Fruit fly (Drosophila melanogaster) whole organism, embryonic: ENCODE results near the gene IntS4.
A peak's percentile ranks its signal among the peaks of the same experiment; 100 is the strongest.

Experiments
- Abd-B ChIP-seq: fragments of 200-800 bp; sonication (Bioruptor generic); optimal IDR thresholded peaks from 2 replicates; lab custom pipeline; 2018; ENCODE audit warnings: missing biosample characterization, mild to moderate bottlenecking, missing genetic modification characterization, moderate library complexity
- Blimp-1 ChIP-seq: fragments of 200-800 bp; sonication (Bioruptor generic); optimal IDR thresholded peaks from 3 replicates; lab custom pipeline; 2018; ENCODE audit warnings: missing biosample characterization, missing genetic modification characterization, mild to moderate bottlenecking, moderate library complexity, missing genetic modification reagents
- CG10462 ChIP-seq: fragments of 200-800 bp; sonication (Bioruptor generic); optimal IDR thresholded peaks from 2 replicates; lab custom pipeline; 2016; ENCODE audit warnings: missing biosample characterization, missing genetic modification characterization
- CG12155 ChIP-seq: fragments of 200-800 bp; sonication (Bioruptor generic); optimal IDR thresholded peaks from 3 replicates; lab custom pipeline; 2016; ENCODE audit warnings: missing biosample characterization, missing genetic modification characterization
- CG12942 ChIP-seq: fragments of 200-800 bp; sonication (Bioruptor generic); optimal IDR thresholded peaks from 3 replicates; lab custom pipeline; 2016; ENCODE audit warnings: missing biosample characterization, missing genetic modification characterization
- CG15269 ChIP-seq: fragments of 200-800 bp; sonication (Bioruptor generic); optimal IDR thresholded peaks from 2 replicates; lab custom pipeline; 2018; ENCODE audit warnings: missing biosample characterization, mild to moderate bottlenecking, missing genetic modification characterization, moderate library complexity
- CG15514 ChIP-seq: fragments of 200-800 bp; sonication (Bioruptor generic); optimal IDR thresholded peaks from 3 replicates; lab custom pipeline; 2017; ENCODE audit warnings: missing biosample characterization, missing genetic modification characterization, mild to moderate bottlenecking, moderate library complexity, missing genetic modification reagents
- CG18262 ChIP-seq: fragments of 200-800 bp; optimal IDR thresholded peaks from 3 replicates; lab custom pipeline; 2019; ENCODE audit warnings: missing biosample characterization, mild to moderate bottlenecking, missing genetic modification characterization, moderate library complexity
- CG18599 ChIP-seq: fragments of 200-800 bp; sonication (Bioruptor generic); optimal IDR thresholded peaks from 3 replicates; lab custom pipeline; 2017; ENCODE audit warnings: missing biosample characterization, missing genetic modification characterization, mild to moderate bottlenecking, moderate library complexity, missing genetic modification reagents
- CG18764 ChIP-seq: fragments of 200-800 bp; sonication (Bioruptor generic); optimal IDR thresholded peaks from 3 replicates; lab custom pipeline; 2016; ENCODE audit warnings: missing biosample characterization, missing genetic modification characterization
- CG31441 ChIP-seq: fragments of 200-800 bp; sonication (Bioruptor generic); IDR thresholded peaks from 2 replicates; pipeline ENCODE4 v1.3.6; 2022; ENCODE audit warnings: missing biosample characterization, missing genetic modification characterization
- CG3281 ChIP-seq: fragments of 200-800 bp; sonication (Bioruptor generic); optimal IDR thresholded peaks from 3 replicates; lab custom pipeline; 2017; ENCODE audit warnings: missing biosample characterization, mild to moderate bottlenecking, missing genetic modification characterization
- CG4424 ChIP-seq: fragments of 200-800 bp; sonication (Bioruptor generic); optimal IDR thresholded peaks from 3 replicates; lab custom pipeline; 2016; ENCODE audit warnings: missing biosample characterization, missing genetic modification characterization
- CG4820 ChIP-seq: fragments of 200-800 bp; sonication (Bioruptor generic); optimal IDR thresholded peaks from 3 replicates; lab custom pipeline; 2016; ENCODE audit warnings: missing biosample characterization, missing genetic modification characterization
- CG5953 ChIP-seq: fragments of 200-800 bp; sonication (Bioruptor generic); IDR thresholded peaks from 2 replicates; pipeline ENCODE4 v1.3.6; 2022; ENCODE audit warnings: missing biosample characterization, missing genetic modification characterization
- CG7556 ChIP-seq: fragments of 200-800 bp; sonication (Bioruptor generic); optimal IDR thresholded peaks from 2 replicates; lab custom pipeline; 2017; ENCODE audit warnings: missing biosample characterization, mild to moderate bottlenecking, missing genetic modification characterization
- CG8089 ChIP-seq: fragments of 200-800 bp; sonication (Bioruptor generic); optimal IDR thresholded peaks from 3 replicates; lab custom pipeline; 2016; ENCODE audit warnings: missing biosample characterization, missing genetic modification characterization
- CG8359 ChIP-seq: fragments of 200-800 bp; sonication (Bioruptor generic); optimal IDR thresholded peaks from 2 replicates; lab custom pipeline; 2017; ENCODE audit warnings: missing biosample characterization, mild to moderate bottlenecking, missing genetic modification characterization, borderline replicate concordance
- CG8765 ChIP-seq: fragments of 200-800 bp; sonication (Bioruptor generic); IDR thresholded peaks from 2 replicates; pipeline ENCODE4 v1.3.6; 2022; ENCODE audit warnings: missing biosample characterization, missing genetic modification characterization
- CG9215 ChIP-seq: fragments of 200-800 bp; sonication (Bioruptor generic); IDR thresholded peaks from 2 replicates; pipeline ENCODE4 v1.3.6; 2022; ENCODE audit warnings: missing biosample characterization, missing genetic modification characterization
- CG9797 ChIP-seq: fragments of 200-800 bp; sonication (Bioruptor generic); optimal IDR thresholded peaks from 3 replicates; lab custom pipeline; 2018; ENCODE audit warnings: missing biosample characterization, mild to moderate bottlenecking, missing genetic modification characterization
- Camta ChIP-seq: fragments of 200-800 bp; sonication (Bioruptor generic); optimal IDR thresholded peaks from 2 replicates; lab custom pipeline; 2016; ENCODE audit warnings: missing biosample characterization, missing genetic modification characterization
- Dek ChIP-seq: fragments of 200-800 bp; sonication (Bioruptor generic); optimal IDR thresholded peaks from 3 replicates; lab custom pipeline; 2019; ENCODE audit warnings: missing biosample characterization, mild to moderate bottlenecking, missing genetic modification characterization, moderate library complexity
- Ets65A ChIP-seq: fragments of 200-800 bp; sonication (Bioruptor generic); peaks from one replicate; lab custom pipeline; 2016; ENCODE audit warnings: missing biosample characterization, missing genetic modification characterization
- H15 ChIP-seq: fragments of 200-800 bp; sonication (Bioruptor generic); IDR thresholded peaks from 3 replicates; pipeline ENCODE4 v1.3.6; 2022; ENCODE audit warnings: missing biosample characterization, missing genetic modification characterization
- NC2α ChIP-seq: fragments of 200-800 bp; sonication (Bioruptor generic); optimal IDR thresholded peaks from 2 replicates; lab custom pipeline; 2016; ENCODE audit warnings: missing biosample characterization, missing genetic modification characterization
- Optix ChIP-seq: fragments of 200-800 bp; sonication (Bioruptor generic); IDR thresholded peaks from 3 replicates; pipeline ENCODE4 v1.3.6; 2022; ENCODE audit warnings: missing biosample characterization, missing genetic modification characterization
- Poxn ChIP-seq: fragments of 200-800 bp; sonication (Bioruptor generic); IDR thresholded peaks from 2 replicates; pipeline ENCODE4 v1.3.6; 2022; ENCODE audit warnings: missing biosample characterization, missing genetic modification characterization
- Rx ChIP-seq: fragments of 200-800 bp; sonication (Bioruptor generic); IDR thresholded peaks from 2 replicates; pipeline ENCODE4 v1.3.6; 2022; ENCODE audit warnings: missing biosample characterization, missing genetic modification characterization
- Scr ChIP-seq: fragments of 200-800 bp; sonication (Bioruptor generic); IDR thresholded peaks from 2 replicates; pipeline ENCODE4 v1.3.6; 2022; ENCODE audit warnings: missing biosample characterization, missing genetic modification characterization; ENCODE audit not compliant: partially characterized antibody
- Spps ChIP-seq: fragments of 200-800 bp; sonication (Bioruptor generic); optimal IDR thresholded peaks from 2 replicates; lab custom pipeline; 2018; ENCODE audit warnings: missing biosample characterization, mild to moderate bottlenecking, missing genetic modification characterization
- ab ChIP-seq: fragments of 200-800 bp; sonication (Bioruptor generic); optimal IDR thresholded peaks from 2 replicates; lab custom pipeline; 2016; ENCODE audit warnings: missing biosample characterization, missing genetic modification characterization
- corto ChIP-seq: fragments of 200-800 bp; sonication (Bioruptor generic); optimal IDR thresholded peaks from 2 replicates; lab custom pipeline; 2016; ENCODE audit warnings: missing biosample characterization, mild to moderate bottlenecking, missing genetic modification characterization, moderate library complexity
- crc ChIP-seq: fragments of 200-800 bp; sonication (Bioruptor generic); optimal IDR thresholded peaks from 2 replicates; lab custom pipeline; 2016; ENCODE audit warnings: missing biosample characterization, missing genetic modification characterization
- dati ChIP-seq: fragments of 200-800 bp; sonication (Bioruptor generic); IDR thresholded peaks from 2 replicates; pipeline ENCODE4 v1.3.6; 2022; ENCODE audit warnings: missing biosample characterization, missing genetic modification characterization
- ems ChIP-seq: fragments of 200-800 bp; sonication (Bioruptor generic); optimal IDR thresholded peaks from 3 replicates; lab custom pipeline; 2016; ENCODE audit warnings: missing biosample characterization, missing genetic modification characterization
- esg ChIP-seq: fragments of 200-800 bp; sonication (Bioruptor generic); conservative IDR thresholded peaks from 2 replicates; pipeline ENCODE4 v1.3.6; 2022; ENCODE audit warnings: missing biosample characterization, missing genetic modification characterization
- eve ChIP-seq, 2 experiments: fragments of >200 bp; optimal IDR thresholded peaks; 2 replicates each; lab custom pipeline; 2017; ENCODE audit warnings: missing biosample characterization in 2 of 2, missing genetic modification characterization in 2 of 2
- exex ChIP-seq: fragments of 200-800 bp; sonication (Bioruptor generic); optimal IDR thresholded peaks from 4 replicates; lab custom pipeline; 2018; ENCODE audit warnings: missing biosample characterization, mild to moderate bottlenecking, missing genetic modification characterization, moderate library complexity
- fd3F ChIP-seq: fragments of 200-800 bp; sonication (Bioruptor generic); optimal IDR thresholded peaks from 2 replicates; lab custom pipeline; 2018; ENCODE audit warnings: missing biosample characterization, mild to moderate bottlenecking, missing genetic modification characterization, moderate library complexity
- fd96Cb ChIP-seq: fragments of 200-800 bp; sonication (Bioruptor generic); optimal IDR thresholded peaks from 2 replicates; lab custom pipeline; 2018; ENCODE audit warnings: missing biosample characterization, mild to moderate bottlenecking, missing genetic modification characterization, moderate library complexity
- ftz-f1 ChIP-seq: fragments of 200-800 bp; sonication (Bioruptor generic); optimal IDR thresholded peaks from 2 replicates; lab custom pipeline; 2016; ENCODE audit warnings: missing biosample characterization, missing genetic modification characterization
- gsb ChIP-seq: fragments of 200-800 bp; sonication (Bioruptor generic); IDR thresholded peaks from 2 replicates; pipeline ENCODE4 v1.3.6; 2022; ENCODE audit warnings: missing biosample characterization, missing genetic modification characterization
- insv ChIP-seq, 2 experiments: fragments of 200-800 bp; sonication (Bioruptor generic); optimal IDR thresholded peaks; 3 replicates each; lab custom pipeline; 2016 to 2018; ENCODE audit warnings: missing biosample characterization in 2 of 2, missing genetic modification characterization in 2 of 2
- kah ChIP-seq: fragments of 200-800 bp; sonication (Bioruptor generic); optimal IDR thresholded peaks from 2 replicates; lab custom pipeline; 2018; ENCODE audit warnings: missing biosample characterization, mild to moderate bottlenecking, missing genetic modification characterization
- nerfin-1 ChIP-seq: fragments of 200-800 bp; sonication (Bioruptor generic); optimal IDR thresholded peaks from 3 replicates; lab custom pipeline; 2019; ENCODE audit warnings: missing biosample characterization, mild to moderate bottlenecking, missing genetic modification characterization, moderate library complexity
- phol ChIP-seq: fragments of 200-800 bp; sonication (Bioruptor generic); optimal IDR thresholded peaks from 3 replicates; lab custom pipeline; 2018; ENCODE audit warnings: missing biosample characterization, mild to moderate bottlenecking, missing genetic modification characterization, moderate library complexity
- shn ChIP-seq: fragments of 200-800 bp; sonication (Bioruptor generic); optimal IDR thresholded peaks from 3 replicates; lab custom pipeline; 2016; ENCODE audit warnings: missing biosample characterization, missing genetic modification characterization
- trem ChIP-seq: fragments of 200-800 bp; optimal IDR thresholded peaks from 3 replicates; lab custom pipeline; 2019; ENCODE audit warnings: missing biosample characterization, mild to moderate bottlenecking, missing genetic modification characterization, moderate library complexity
- unpg ChIP-seq: fragments of 200-800 bp; sonication (Bioruptor generic); optimal IDR thresholded peaks from 3 replicates; lab custom pipeline; 2018; ENCODE audit warnings: missing biosample characterization, mild to moderate bottlenecking, missing genetic modification characterization, moderate library complexity
- zfh1 ChIP-seq: fragments of 200-800 bp; sonication (Bioruptor generic); IDR thresholded peaks from 3 replicates; pipeline ENCODE4 v1.3.6; 2022; ENCODE audit warnings: missing biosample characterization, missing genetic modification characterization

IntS4 gene

DNA sequence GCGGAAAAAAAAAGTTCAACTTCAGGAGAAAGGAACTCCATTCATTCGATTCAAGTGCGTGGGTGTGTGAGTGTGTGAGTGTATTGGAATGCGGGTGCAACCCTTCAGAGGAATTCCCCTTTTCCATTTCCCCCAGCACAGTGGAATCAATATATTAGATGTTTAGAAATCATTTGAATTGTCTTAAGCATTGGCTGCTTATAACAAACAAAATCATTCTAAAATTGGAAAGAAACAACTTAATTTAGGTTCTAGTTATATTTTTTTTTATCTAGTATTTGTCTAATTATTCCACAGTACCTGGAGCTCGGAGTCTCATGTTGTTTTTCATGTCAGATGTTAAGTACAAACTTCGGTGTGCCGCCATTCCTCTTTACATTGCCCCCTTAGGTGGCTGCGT, 19.6 kb downstream of the IntS4 start (continued):
- peak; percentile 27 for TF ChIP-seq CG18262 (tag; lab: Kevin White, UChicago)
- TF ChIP-seq corto = no peak
- 0 out of 2 replicates have a peak, but pooled peaks have one; percentile 14 for TF ChIP-seq esg
- TF ChIP-seq fd96Cb (tag; lab: Kevin White, UChicago) = peak; percentile 13
- no peak for TF ChIP-seq CG9797 (GFP tag; lab: Kevin White, UChicago)
- no peak for TF ChIP-seq CG5953
- no peak for TF ChIP-seq ftz-f1 (GFP tag; lab: Kevin White, UChicago)
- TF ChIP-seq H15 = no peak
- TF ChIP-seq Camta (GFP tag; lab: Kevin White, UChicago) = no peak
- no peak for TF ChIP-seq Spps (tag; lab: Kevin White, UChicago)
- no peak for TF ChIP-seq dati
- TF ChIP-seq shn (GFP tag; lab: Kevin White, UChicago) = no peak
- TF ChIP-seq Ets65A (GFP tag; lab: Kevin White, UChicago) = no peak
- no peak for TF ChIP-seq fd3F (GFP tag; lab: Kevin White, UChicago)
- peak; percentile 1 for TF ChIP-seq phol (tag; lab: Kevin White, UChicago)
- TF ChIP-seq CG18599 (GFP tag; lab: Kevin White, UChicago) = peak; percentile 39
- no peak for TF ChIP-seq CG8765 (GFP tag; lab: Robert Waterston, UW)
- no peak for TF ChIP-seq NC2α

DNA sequence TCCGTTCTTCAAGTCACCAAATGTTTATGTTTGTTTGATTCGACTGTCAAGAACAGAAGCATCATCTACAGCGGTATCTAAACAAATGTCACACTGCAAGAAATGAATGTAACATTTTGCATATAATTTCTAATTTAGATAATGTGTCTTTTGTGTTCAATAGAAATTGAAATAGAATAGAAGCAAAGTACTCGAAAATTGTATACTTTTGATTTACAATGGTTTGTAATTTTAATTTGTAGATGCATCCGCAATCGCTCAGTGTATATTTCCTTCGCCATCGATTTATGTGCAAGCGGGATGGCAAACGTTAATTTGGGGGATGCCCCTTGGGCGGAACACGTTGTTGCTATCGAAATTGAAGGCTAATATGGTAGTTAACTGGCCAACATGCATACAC, 20.4 kb downstream of the IntS4 start:
- TF ChIP-seq CG8359 = peak; percentile 16
- TF ChIP-seq exex (tag; lab: Kevin White, UChicago) = no peak
- TF ChIP-seq Abd-B (GFP tag; lab: Kevin White, UChicago) = peak; percentile 39
- TF ChIP-seq CG4820 (GFP tag; lab: Kevin White, UChicago) = peak; percentile 63
- peak; percentile 32 for TF ChIP-seq nerfin-1 (tag; lab: Kevin White, UChicago)
- peak; percentile 30 for TF ChIP-seq kah (GFP tag; lab: Kevin White, UChicago)
- TF ChIP-seq Dek (tag; lab: Kevin White, UChicago) = peak; percentile 37
- peak; percentile 2 for TF ChIP-seq CG18764 (GFP tag; lab: Kevin White, UChicago)
- peak; percentile 48 for TF ChIP-seq crc
- TF ChIP-seq Poxn (GFP tag; lab: Robert Waterston, UW) = no peak
- TF ChIP-seq CG31441 (GFP tag; lab: Robert Waterston, UW) = peak; percentile 75
- peak; percentile 17 for TF ChIP-seq CG12942
- peak; percentile 74 for TF ChIP-seq Blimp-1 (GFP tag; lab: Kevin White, UChicago)
- no peak for TF ChIP-seq ab (GFP tag; lab: Kevin White, UChicago)
- TF ChIP-seq Scr (GFP tag; lab: Robert Waterston, UW) = no peak
- peak; percentile 65; the same call in 2 of the 3 replicates for TF ChIP-seq zfh1
- TF ChIP-seq trem (tag; lab: Kevin White, UChicago) = peak; percentile 39
- peak in 1 of 2 experiments; percentile 61 for TF ChIP-seq eve (GFP tag; optimal IDR thresholded peaks at IDR 0.05; lab: Kevin White, UChicago)
- no peak for TF ChIP-seq CG9215
- TF ChIP-seq Rx (GFP tag; lab: Robert Waterston, UW) = no peak
- TF ChIP-seq CG4424 (GFP tag; lab: Kevin White, UChicago) = peak; percentile 58
- TF ChIP-seq CG15269 = peak; percentile 73
- peak; percentile 53 for TF ChIP-seq CG3281 (GFP tag; lab: Kevin White, UChicago)
- peak; percentile 78 for TF ChIP-seq unpg (GFP tag; lab: Kevin White, UChicago)
- peak; percentile 68 for TF ChIP-seq CG7556
- TF ChIP-seq CG10462 = peak; percentile 28
- TF ChIP-seq CG15514 = peak; percentile 38
- peak; percentile 25 for TF ChIP-seq CG8089 (GFP tag; lab: Kevin White, UChicago)
- no peak for TF ChIP-seq Optix
- peak; percentile 10 for TF ChIP-seq CG12155 (GFP tag; lab: Kevin White, UChicago)
- TF ChIP-seq insv (GFP tag; optimal IDR thresholded peaks at IDR 0.05; lab: Kevin White, UChicago) = no peak
- TF ChIP-seq gsb (GFP tag; lab: Robert Waterston, UW) = no peak
- peak; percentile 23 for TF ChIP-seq ems
